Worm (Caenorhabditis elegans) whole organism, young adult: ENCODE measurements around the gene irk-3.

Source experiments
- Y79H2A.3 ChIP-seq: fragments of 200-800 bp; sonication (Bioruptor generic); conservative IDR thresholded peaks from 2 replicates; pipeline ENCODE4 v1.3.6; 2022; ENCODE audit warnings: missing genetic modification reagents, missing genetic modification characterization, missing compliant biosample characterization
- ZK185.1 ChIP-seq: sonication (generic microtip); optimal IDR thresholded peaks from 2 replicates; lab custom pipeline; 2016; ENCODE audit warnings: mild to moderate bottlenecking, missing genetic modification characterization, missing compliant biosample characterization; ENCODE audit not compliant: poor library complexity, severe bottlenecking
- egl-18 ChIP-seq: fragments of 200-800 bp; sonication (Bioruptor generic); IDR thresholded peaks from 2 replicates; pipeline ENCODE4 v1.3.6; 2022; ENCODE audit warnings: missing genetic modification reagents, missing genetic modification characterization, missing compliant biosample characterization
- ets-4 ChIP-seq: fragments of 200-800 bp; sonication (Bioruptor generic); optimal IDR thresholded peaks from 2 replicates; lab custom pipeline; 2018; ENCODE audit warnings: mild to moderate bottlenecking, missing genetic modification characterization, missing compliant biosample characterization
- nhr-90 ChIP-seq: sonication (generic microtip); optimal IDR thresholded peaks from 2 replicates; lab custom pipeline; 2016; ENCODE audit warnings: missing genotype, mild to moderate bottlenecking, missing genetic modification characterization, missing compliant biosample characterization
- snpc-4 ChIP-seq, 5 experiments: fragments of 150-350 bp in 1 of 5; sonication (generic microtip) in 4 of 5; optimal IDR thresholded peaks; 2 replicates each; lab custom pipeline; 2014 to 2018; ENCODE audit warnings: missing genetic modification characterization in 5 of 5, missing biosample characterization in 3 of 5, antibody characterized with exemption in 2 of 5, mild to moderate bottlenecking in 2 of 5, missing compliant biosample characterization in 2 of 5, missing genotype in 2 of 5, moderate library complexity in 2 of 5, missing genetic modification reagents in 1 of 5

DNA sequence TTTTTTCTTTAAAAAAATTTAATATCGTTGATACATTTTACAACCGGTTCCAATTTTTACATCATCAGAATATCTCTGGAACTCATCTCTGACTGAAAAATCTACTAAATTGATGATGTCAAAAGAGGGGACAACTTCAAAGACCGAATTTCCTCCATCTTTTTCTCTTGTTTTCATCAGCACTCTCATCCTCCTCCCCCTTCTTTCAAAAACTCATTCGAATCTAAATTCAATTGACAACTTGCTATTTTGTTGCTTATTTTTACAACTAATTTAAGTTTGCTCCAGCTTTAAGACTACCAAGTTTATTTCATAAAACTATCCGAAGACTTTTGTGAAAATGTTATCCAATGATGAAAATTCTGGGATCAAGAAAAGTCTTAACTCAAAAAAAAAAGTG is 28.8 kb upstream of the irk-3 start:
- TF ChIP-seq ZK185.1 (tag; lab: Kevin White, UChicago) (no peak), egl-18 (no peak), nhr-90 (tag; lab: Kevin White, UChicago) (no peak), snpc-4 (GFP tag; optimal IDR thresholded peaks at IDR 0.05; lab: Kevin White, UChicago) (no peak), snpc-4 (tag; optimal IDR thresholded peaks at IDR 0.05; lab: Kevin White, UChicago) (no peak), ets-4 (GFP tag; lab: Kevin White, UChicago) (no peak), Y79H2A.3 (GFP tag; lab: Robert Waterston, UW) (no peak)
